Worm (Caenorhabditis elegans) whole organism, L2 larva: Measurements from ENCODE around the gene sym-1.
A peak's percentile ranks its signal among the peaks of the same experiment; 100 is the strongest.

Experiments used
- C34F6.9 ChIP-seq: fragments of 150-350 bp; optimal IDR thresholded peaks from 2 replicates; lab custom pipeline; 2014; ENCODE audit warnings: missing biosample characterization, missing genetic modification characterization
- F13H6.1 ChIP-seq: sonication (generic microtip); optimal IDR thresholded peaks from 2 replicates; lab custom pipeline; 2016; ENCODE audit warnings: missing genetic modification characterization, missing compliant biosample characterization
- R02D3.7 ChIP-seq: fragments of 150-350 bp; optimal IDR thresholded peaks from 2 replicates; lab custom pipeline; 2014; ENCODE audit warnings: missing biosample characterization, missing genetic modification characterization
- Y55F3AM.14 ChIP-seq: fragments of 200-800 bp; sonication (Bioruptor generic); optimal IDR thresholded peaks from 2 replicates; lab custom pipeline; 2018; ENCODE audit warnings: mild to moderate bottlenecking, missing genetic modification characterization, missing compliant biosample characterization
- ZK546.5 ChIP-seq: sonication (generic microtip); optimal IDR thresholded peaks from 2 replicates; lab custom pipeline; 2017; ENCODE audit warnings: missing biosample characterization, missing genetic modification characterization
- alr-1 ChIP-seq: fragments of 150-350 bp; optimal IDR thresholded peaks from 2 replicates; lab custom pipeline; 2014; ENCODE audit warnings: missing biosample characterization, missing genetic modification characterization
- ama-1 ChIP-seq: fragments of 150-350 bp; optimal IDR thresholded peaks from 2 replicates; lab custom pipeline; 2018; ENCODE audit warnings: inconsistent platforms
- blmp-1 ChIP-seq: sonication (generic microtip); optimal IDR thresholded peaks from 2 replicates; lab custom pipeline; 2017; ENCODE audit warnings: missing genetic modification characterization, mild to moderate bottlenecking, missing compliant biosample characterization, antibody characterized with exemption, moderate library complexity; ENCODE audit not compliant: insufficient read depth
- ceh-16 ChIP-seq: fragments of 150-350 bp; optimal IDR thresholded peaks from 2 replicates; lab custom pipeline; 2014; ENCODE audit warnings: missing biosample characterization, missing genetic modification characterization
- ceh-82 ChIP-seq: fragments of 150-350 bp; optimal IDR thresholded peaks from 2 replicates; lab custom pipeline; 2014; ENCODE audit warnings: missing biosample characterization, missing genetic modification characterization
- crh-2 ChIP-seq: sonication (generic microtip); optimal IDR thresholded peaks from 2 replicates; lab custom pipeline; 2017; ENCODE audit warnings: missing biosample characterization, missing genetic modification characterization
- dmd-4 ChIP-seq: sonication (generic microtip); optimal IDR thresholded peaks from 2 replicates; lab custom pipeline; 2017; ENCODE audit warnings: missing biosample characterization, missing genetic modification characterization
- egl-27 ChIP-seq: sonication (generic microtip); optimal IDR thresholded peaks from 3 replicates; lab custom pipeline; 2017; ENCODE audit warnings: missing biosample characterization, missing genetic modification reagents, missing genetic modification characterization
- elt-3 ChIP-seq: sonication (generic microtip); optimal IDR thresholded peaks from 2 replicates; lab custom pipeline; 2017; ENCODE audit warnings: missing biosample characterization, missing genetic modification characterization
- fos-1 ChIP-seq: fragments of 150-350 bp; optimal IDR thresholded peaks from 2 replicates; lab custom pipeline; 2014; ENCODE audit warnings: missing biosample characterization, missing genetic modification characterization
- gmeb-1 ChIP-seq: fragments of 150-350 bp; optimal IDR thresholded peaks from 2 replicates; lab custom pipeline; 2014; ENCODE audit warnings: missing biosample characterization, missing genetic modification characterization
- lin-11 ChIP-seq: fragments of 150-350 bp; sonication (generic microtip); optimal IDR thresholded peaks from 2 replicates; lab custom pipeline; 2014; ENCODE audit warnings: missing biosample characterization, missing genetic modification characterization, inconsistent platforms, mixed read lengths
- lin-13 ChIP-seq: fragments of 150-350 bp; optimal IDR thresholded peaks from 2 replicates; lab custom pipeline; 2014; ENCODE audit warnings: missing biosample characterization, missing genetic modification reagents, missing genetic modification characterization
- lin-39 ChIP-seq: fragments of 150-350 bp; optimal IDR thresholded peaks from 2 replicates; lab custom pipeline; 2014; ENCODE audit warnings: missing biosample characterization, missing genetic modification reagents, missing genetic modification characterization
- lsy-2 ChIP-seq, 2 experiments: fragments of 150-350 bp in 1 of 2; sonication (generic microtip) in 1 of 2; optimal IDR thresholded peaks; 2 replicates each; lab custom pipeline; 2014 to 2017; ENCODE audit warnings: missing biosample characterization in 2 of 2, missing genetic modification characterization in 2 of 2
- mab-5 ChIP-seq: fragments of 150-350 bp; optimal IDR thresholded peaks from 2 replicates; lab custom pipeline; 2014; ENCODE audit warnings: missing biosample characterization, missing genetic modification characterization
- mbf-1 ChIP-seq: sonication (generic microtip); optimal IDR thresholded peaks from 2 replicates; lab custom pipeline; 2017; ENCODE audit warnings: missing biosample characterization, missing genetic modification characterization
- mdl-1 ChIP-seq, 2 experiments: fragments of 150-350 bp in 1 of 2; sonication (generic microtip) in 1 of 2; optimal IDR thresholded peaks; 2 replicates each; lab custom pipeline; 2017; ENCODE audit warnings: missing biosample characterization in 2 of 2, missing genetic modification characterization in 2 of 2
- nhr-11 ChIP-seq: fragments of 150-350 bp; optimal IDR thresholded peaks from 2 replicates; lab custom pipeline; 2014; ENCODE audit warnings: missing biosample characterization, missing genetic modification characterization
- nhr-12 ChIP-seq: fragments of 150-350 bp; optimal IDR thresholded peaks from 2 replicates; lab custom pipeline; 2014; ENCODE audit warnings: missing biosample characterization, missing genetic modification characterization
- nhr-129 ChIP-seq: fragments of 150-350 bp; optimal IDR thresholded peaks from 2 replicates; lab custom pipeline; 2014; ENCODE audit warnings: missing biosample characterization, missing genetic modification characterization
- nhr-21 ChIP-seq: fragments of 150-350 bp; optimal IDR thresholded peaks from 2 replicates; lab custom pipeline; 2014; ENCODE audit warnings: missing biosample characterization, missing genetic modification characterization
- nhr-23 ChIP-seq: fragments of 150-350 bp; optimal IDR thresholded peaks from 2 replicates; lab custom pipeline; 2014; ENCODE audit warnings: missing biosample characterization, missing genetic modification reagents, missing genetic modification characterization
- nhr-237 ChIP-seq: fragments of 150-350 bp; optimal IDR thresholded peaks from 2 replicates; lab custom pipeline; 2014; ENCODE audit warnings: missing biosample characterization, missing genetic modification characterization
- nhr-25 ChIP-seq: fragments of 150-350 bp; sonication (generic microtip); optimal IDR thresholded peaks from 3 replicates; lab custom pipeline; 2014; ENCODE audit warnings: missing biosample characterization, missing genetic modification characterization
- nhr-6 ChIP-seq: fragments of 150-350 bp; optimal IDR thresholded peaks from 2 replicates; lab custom pipeline; 2014; ENCODE audit warnings: missing biosample characterization, missing genetic modification characterization
- nhr-77 ChIP-seq: fragments of 150-350 bp; optimal IDR thresholded peaks from 2 replicates; lab custom pipeline; 2014; ENCODE audit warnings: missing biosample characterization, missing genetic modification characterization
- peb-1 ChIP-seq: fragments of 150-350 bp; optimal IDR thresholded peaks from 2 replicates; lab custom pipeline; 2014; ENCODE audit warnings: missing biosample characterization, missing genetic modification characterization
- sem-4 ChIP-seq: fragments of 150-350 bp; optimal IDR thresholded peaks from 2 replicates; lab custom pipeline; 2014; ENCODE audit warnings: missing biosample characterization, missing genetic modification reagents, missing genetic modification characterization
- sma-3 ChIP-seq: sonication (generic microtip); optimal IDR thresholded peaks from 2 replicates; lab custom pipeline; 2016; ENCODE audit warnings: missing genetic modification reagents, missing genetic modification characterization, missing compliant biosample characterization
- sma-9 ChIP-seq, 2 experiments: fragments of 150-350 bp in 1 of 2; sonication (generic microtip) in 1 of 2; optimal IDR thresholded peaks; 2 replicates each; lab custom pipeline; 2014 to 2016; ENCODE audit warnings: missing genetic modification characterization in 2 of 2, mild to moderate bottlenecking in 1 of 2, missing biosample characterization in 1 of 2, missing compliant biosample characterization in 1 of 2, missing genetic modification reagents in 1 of 2, moderate library complexity in 1 of 2
- snpc-4 ChIP-seq: fragments of 150-350 bp; optimal IDR thresholded peaks from 2 replicates; lab custom pipeline; 2014; ENCODE audit warnings: missing biosample characterization, missing genetic modification characterization
- unc-39 ChIP-seq: fragments of 150-350 bp; optimal IDR thresholded peaks from 2 replicates; lab custom pipeline; 2014; ENCODE audit warnings: missing biosample characterization, missing genetic modification characterization
- unc-55 ChIP-seq: fragments of 150-350 bp; sonication (generic microtip); optimal IDR thresholded peaks from 3 replicates; lab custom pipeline; 2014; ENCODE audit warnings: missing biosample characterization, missing genetic modification reagents, missing genetic modification characterization
- unc-62 ChIP-seq: fragments of 150-350 bp; optimal IDR thresholded peaks from 2 replicates; lab custom pipeline; 2014; ENCODE audit warnings: missing biosample characterization, missing genetic modification reagents, missing genetic modification characterization
- zag-1 ChIP-seq: fragments of 150-350 bp; optimal IDR thresholded peaks from 2 replicates; lab custom pipeline; 2014; ENCODE audit warnings: missing biosample characterization, missing genetic modification characterization
- ztf-1 ChIP-seq: fragments of 200-800 bp; sonication (Bioruptor generic); conservative IDR thresholded peaks from 2 replicates; pipeline ENCODE4 v1.3.6; 2022; ENCODE audit warnings: missing genetic modification characterization, missing compliant biosample characterization
- ztf-4 ChIP-seq: fragments of 150-350 bp; optimal IDR thresholded peaks from 2 replicates; lab custom pipeline; 2014; ENCODE audit warnings: missing biosample characterization, missing genetic modification characterization

sym-1 gene

DNA sequence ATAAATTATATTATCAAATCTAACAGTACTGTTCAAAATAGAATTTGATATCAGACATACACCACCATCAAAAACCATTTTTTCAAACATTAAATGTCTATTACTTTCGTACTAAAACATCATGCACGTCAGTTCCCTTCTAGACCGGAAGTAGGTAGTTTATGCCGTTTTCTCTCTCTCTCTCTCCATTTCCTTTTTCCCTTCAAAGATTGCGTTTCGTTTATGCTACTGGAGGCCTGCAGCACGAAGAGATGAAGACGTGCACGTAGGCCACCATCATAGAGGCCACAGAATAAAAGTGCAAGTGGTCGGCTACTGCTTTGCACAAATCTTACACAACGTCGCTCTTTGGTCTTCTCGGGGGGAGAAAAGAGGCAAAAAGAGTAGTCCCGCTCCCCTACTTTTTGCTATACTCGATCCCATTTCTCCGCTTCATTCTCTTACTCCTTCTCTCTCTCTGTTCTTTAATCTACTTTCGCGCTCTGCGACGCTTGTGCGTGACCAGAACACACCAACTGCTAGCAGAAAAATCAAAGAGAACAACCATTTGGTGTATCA, 19.9 kb upstream of the sym-1 start:
- TF ChIP-seq elt-3 (tag; lab: Kevin White, UChicago) (no peak), mbf-1 (tag; lab: Kevin White, UChicago) (no peak), nhr-6 (peak; percentile 58), dmd-4 (tag; lab: Kevin White, UChicago) (no peak), sma-9 (GFP tag; optimal IDR thresholded peaks at IDR 0.05; lab: Kevin White, UChicago) (peak; percentile 97), sma-9 (tag; optimal IDR thresholded peaks at IDR 0.05; lab: Kevin White, UChicago) (no peak), sem-4 (tag; lab: Kevin White, UChicago) (peak; percentile 73), ztf-4 (tag; lab: Kevin White, UChicago) (peak; percentile 45), R02D3.7 (no peak), fos-1 (tag; lab: Kevin White, UChicago) (peak; percentile 46), C34F6.9 (peak; percentile 51), sma-3 (GFP tag; lab: Kevin White, UChicago) (peak; percentile 50), nhr-25 (tag; lab: Kevin White, UChicago) (peak; percentile 24), F13H6.1 (peak; percentile 87), lin-11 (tag; lab: Kevin White, UChicago) (peak; percentile 30), lin-13 (peak; percentile 47), unc-39 (tag; lab: Kevin White, UChicago) (no peak), lsy-2 (tag; optimal IDR thresholded peaks at IDR 0.05; lab: Kevin White, UChicago) (peak in 1 of 2 experiments; percentile 62), peb-1 (tag; lab: Kevin White, UChicago) (no peak), zag-1 (tag; lab: Kevin White, UChicago) (peak; percentile 87), ceh-82 (tag; lab: Kevin White, UChicago) (no peak), nhr-129 (tag; lab: Kevin White, UChicago) (peak; percentile 79), egl-27 (tag; lab: Kevin White, UChicago) (peak; percentile 74), Y55F3AM.14 (GFP tag; lab: Kevin White, UChicago) (peak; percentile 75), ceh-16 (tag; lab: Kevin White, UChicago) (peak; percentile 12), crh-2 (tag; lab: Kevin White, UChicago) (peak; percentile 77), mab-5 (peak; percentile 60), gmeb-1 (tag; lab: Kevin White, UChicago) (no peak), blmp-1 (tag; lab: Kevin White, UChicago) (peak; percentile 92), nhr-21 (tag; lab: Kevin White, UChicago) (peak; percentile 60), mdl-1 (tag; optimal IDR thresholded peaks at IDR 0.05; lab: Kevin White, UChicago) (peak; percentile 69 to 82), lin-39 (tag; lab: Kevin White, UChicago) (no peak), unc-55 (GFP tag; lab: Kevin White, UChicago) (peak; percentile 67)

DNA sequence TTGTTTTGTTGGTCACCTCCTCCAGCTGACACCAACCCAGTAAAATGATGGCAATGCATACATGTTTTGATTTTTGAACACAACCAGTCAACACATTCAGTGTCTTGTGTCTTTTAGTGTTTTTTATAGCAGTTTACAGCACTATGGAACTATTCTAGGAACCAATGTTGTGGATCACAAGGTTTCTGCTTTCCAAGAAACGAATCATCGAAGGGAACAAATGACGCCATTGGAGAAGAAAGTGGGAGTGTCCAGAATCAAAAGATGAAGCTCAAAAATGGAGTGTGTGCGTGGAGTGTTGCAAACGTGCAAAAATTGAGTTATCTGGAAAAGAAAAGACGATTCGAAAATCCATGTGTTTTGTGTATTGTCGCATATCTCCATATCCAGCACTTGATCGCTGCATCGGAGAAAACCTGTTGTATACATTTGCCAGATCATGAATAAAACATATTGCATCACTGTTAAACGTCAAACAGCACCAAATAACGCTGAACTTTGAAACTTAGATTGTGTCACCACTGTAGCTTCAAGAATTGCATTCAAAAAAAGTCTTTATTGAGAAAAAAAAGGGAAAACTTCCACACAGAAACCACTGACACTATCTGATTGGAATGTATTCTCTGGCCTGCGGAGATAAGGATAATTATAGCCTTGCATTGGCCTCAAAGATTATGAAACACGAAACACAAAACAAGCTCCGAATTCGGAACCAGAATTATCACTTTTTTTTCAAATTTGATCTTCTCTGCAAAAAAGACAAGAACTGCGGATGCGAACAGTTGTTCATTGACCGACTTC, 18.9 kb upstream of the sym-1 start:
- TF ChIP-seq nhr-12 (tag; lab: Kevin White, UChicago) (no peak), ZK546.5 (tag; lab: Kevin White, UChicago) (no peak), unc-39 (tag; lab: Kevin White, UChicago) (no peak), ama-1 (lab: Kevin White, UChicago) (no peak), ztf-1 (GFP tag; lab: Robert Waterston, UW) (no peak), lin-39 (tag; lab: Kevin White, UChicago) (no peak), ceh-16 (tag; lab: Kevin White, UChicago) (no peak), lsy-2 (tag; optimal IDR thresholded peaks at IDR 0.05; lab: Kevin White, UChicago) (peak in 1 of 2 experiments; percentile 78), nhr-237 (tag; lab: Kevin White, UChicago) (no peak), gmeb-1 (tag; lab: Kevin White, UChicago) (no peak), peb-1 (tag; lab: Kevin White, UChicago) (no peak), alr-1 (no peak), fos-1 (tag; lab: Kevin White, UChicago) (peak; percentile 6), sma-9 (GFP tag; optimal IDR thresholded peaks at IDR 0.05; lab: Kevin White, UChicago) (peak; percentile 95), sma-9 (tag; optimal IDR thresholded peaks at IDR 0.05; lab: Kevin White, UChicago) (no peak), nhr-6 (peak; percentile 82), lin-11 (tag; lab: Kevin White, UChicago) (peak; percentile 2), nhr-11 (no peak), mdl-1 (tag; optimal IDR thresholded peaks at IDR 0.05; lab: Kevin White, UChicago) (peak in 1 of 2 experiments; percentile 24), nhr-23 (tag; lab: Kevin White, UChicago) (no peak), sem-4 (tag; lab: Kevin White, UChicago) (peak; percentile 58), crh-2 (tag; lab: Kevin White, UChicago) (peak; percentile 74), mab-5 (no peak), lin-13 (peak; percentile 68), R02D3.7 (no peak), blmp-1 (tag; lab: Kevin White, UChicago) (peak; percentile 59), nhr-21 (tag; lab: Kevin White, UChicago) (peak; percentile 87), elt-3 (tag; lab: Kevin White, UChicago) (peak; percentile 45), ceh-82 (tag; lab: Kevin White, UChicago) (no peak), sma-3 (GFP tag; lab: Kevin White, UChicago) (no peak), unc-55 (GFP tag; lab: Kevin White, UChicago) (peak; percentile 55), C34F6.9 (peak; percentile 58), dmd-4 (tag; lab: Kevin White, UChicago) (peak; percentile 69), zag-1 (tag; lab: Kevin White, UChicago) (peak; percentile 52), nhr-77 (tag; lab: Kevin White, UChicago) (no peak), nhr-129 (tag; lab: Kevin White, UChicago) (peak; percentile 47), nhr-25 (tag; lab: Kevin White, UChicago) (peak; percentile 37), snpc-4 (tag; lab: Kevin White, UChicago) (no peak), ztf-4 (tag; lab: Kevin White, UChicago) (peak; percentile 70), Y55F3AM.14 (GFP tag; lab: Kevin White, UChicago) (no peak), unc-62 (no peak)
